Worm (Caenorhabditis elegans) whole organism, mixed stage, embryonic: ENCODE data around the gene F23H11.5.

Experiments used
- M03D4.4 ChIP-seq: sonication (generic microtip); optimal IDR thresholded peaks from 2 replicates; lab custom pipeline; 2017; ENCODE audit warnings: mild to moderate bottlenecking, missing genetic modification characterization, missing compliant biosample characterization
- bed-3 ChIP-seq: fragments of 200-800 bp; sonication (Bioruptor generic); optimal IDR thresholded peaks from 3 replicates; lab custom pipeline; 2018; ENCODE audit warnings: mild to moderate bottlenecking, missing genetic modification characterization, moderate library complexity, missing compliant biosample characterization
- ceh-43 ChIP-seq: fragments of 200-800 bp; sonication (Bioruptor generic); optimal IDR thresholded peaks from 2 replicates; lab custom pipeline; 2018; ENCODE audit warnings: mild to moderate bottlenecking, missing genetic modification characterization, moderate library complexity, missing compliant biosample characterization
- ceh-83 ChIP-seq: fragments of 200-800 bp; sonication (Bioruptor generic); optimal IDR thresholded peaks from 2 replicates; lab custom pipeline; 2018; ENCODE audit warnings: mild to moderate bottlenecking, missing genetic modification characterization, missing compliant biosample characterization
- ces-1 ChIP-seq: fragments of 150-350 bp; optimal IDR thresholded peaks from 2 replicates; lab custom pipeline; 2014; ENCODE audit warnings: missing biosample characterization, missing genetic modification reagents, missing genetic modification characterization
- cnd-1 ChIP-seq: fragments of 200-800 bp; sonication (Bioruptor generic); optimal IDR thresholded peaks from 2 replicates; lab custom pipeline; 2018; ENCODE audit warnings: mild to moderate bottlenecking, missing genetic modification characterization, missing compliant biosample characterization
- drap-1 ChIP-seq: fragments of 200-800 bp; sonication (Bioruptor generic); optimal IDR thresholded peaks from 3 replicates; lab custom pipeline; 2018; ENCODE audit warnings: mild to moderate bottlenecking, missing genetic modification characterization, missing compliant biosample characterization
- elt-3 ChIP-seq: fragments of 150-350 bp; optimal IDR thresholded peaks from 2 replicates; lab custom pipeline; 2014; ENCODE audit warnings: missing biosample characterization, missing genetic modification characterization
- flh-1 ChIP-seq: fragments of 200-800 bp; sonication (Bioruptor generic); optimal IDR thresholded peaks from 2 replicates; lab custom pipeline; 2018; ENCODE audit warnings: mild to moderate bottlenecking, missing genetic modification characterization, moderate library complexity, missing compliant biosample characterization
- ham-2 ChIP-seq: fragments of 200-800 bp; sonication (Bioruptor generic); optimal IDR thresholded peaks from 2 replicates; lab custom pipeline; 2018; ENCODE audit warnings: mild to moderate bottlenecking, missing genetic modification characterization, missing compliant biosample characterization
- lin-13 ChIP-seq: fragments of 150-350 bp; optimal IDR thresholded peaks from 2 replicates; lab custom pipeline; 2014; ENCODE audit warnings: missing biosample characterization, missing genetic modification characterization
- lin-32 ChIP-seq: fragments of 200-800 bp; sonication (Bioruptor generic); optimal IDR thresholded peaks from 2 replicates; lab custom pipeline; 2018; ENCODE audit warnings: mild to moderate bottlenecking, missing genetic modification characterization, missing compliant biosample characterization
- mab-5 ChIP-seq: fragments of 150-350 bp; optimal IDR thresholded peaks from 2 replicates; lab custom pipeline; 2014; ENCODE audit warnings: missing biosample characterization, missing genetic modification characterization
- mep-1 ChIP-seq: fragments of 150-350 bp; optimal IDR thresholded peaks from 2 replicates; lab custom pipeline; 2017; ENCODE audit warnings: missing biosample characterization, missing genetic modification reagents, missing genetic modification characterization, inconsistent platforms
- mls-2 ChIP-seq: sonication (generic microtip); optimal IDR thresholded peaks from 2 replicates; lab custom pipeline; 2016; ENCODE audit warnings: mild to moderate bottlenecking, missing genetic modification characterization, moderate library complexity, missing compliant biosample characterization
- nhr-12 ChIP-seq: fragments of 150-350 bp; optimal IDR thresholded peaks from 2 replicates; lab custom pipeline; 2014; ENCODE audit warnings: missing biosample characterization, missing genetic modification characterization
- nhr-2 ChIP-seq: fragments of 150-350 bp; optimal IDR thresholded peaks from 2 replicates; lab custom pipeline; 2014; ENCODE audit warnings: missing biosample characterization, missing genetic modification characterization
- nhr-237 ChIP-seq: fragments of 150-350 bp; optimal IDR thresholded peaks from 2 replicates; lab custom pipeline; 2014; ENCODE audit warnings: missing biosample characterization, missing genetic modification characterization
- nhr-28 ChIP-seq: fragments of 150-350 bp; optimal IDR thresholded peaks from 2 replicates; lab custom pipeline; 2014; ENCODE audit warnings: missing biosample characterization, missing genetic modification characterization
- nhr-76 ChIP-seq: sonication (generic microtip); optimal IDR thresholded peaks from 2 replicates; lab custom pipeline; 2017; ENCODE audit warnings: missing biosample characterization, missing genetic modification characterization
- pha-4 ChIP-seq: fragments of 150-350 bp; optimal IDR thresholded peaks from 2 replicates; lab custom pipeline; 2018; ENCODE audit warnings: missing biosample characterization, missing genetic modification reagents, missing genetic modification characterization
- sem-2 ChIP-seq: fragments of 200-800 bp; sonication (Bioruptor generic); optimal IDR thresholded peaks from 2 replicates; lab custom pipeline; 2018; ENCODE audit warnings: mild to moderate bottlenecking, missing genetic modification characterization, missing compliant biosample characterization
- snpc-4 ChIP-seq: fragments of 150-350 bp; optimal IDR thresholded peaks from 2 replicates; lab custom pipeline; 2014; ENCODE audit warnings: missing biosample characterization, missing genetic modification characterization
- sptf-1 ChIP-seq: sonication (generic microtip); optimal IDR thresholded peaks from 2 replicates; lab custom pipeline; 2017; ENCODE audit warnings: mild to moderate bottlenecking, missing genetic modification characterization, moderate library complexity, missing compliant biosample characterization
- tbx-8 ChIP-seq: fragments of 200-800 bp; sonication (Bioruptor generic); optimal IDR thresholded peaks from 2 replicates; lab custom pipeline; 2018; ENCODE audit warnings: mild to moderate bottlenecking, missing genetic modification characterization, moderate library complexity, missing compliant biosample characterization
- unc-120 ChIP-seq: sonication (generic microtip); optimal IDR thresholded peaks from 2 replicates; lab custom pipeline; 2017; ENCODE audit warnings: missing genetic modification characterization, missing compliant biosample characterization; ENCODE audit not compliant: poor library complexity, severe bottlenecking
- unc-39 ChIP-seq: fragments of 150-350 bp; optimal IDR thresholded peaks from 2 replicates; lab custom pipeline; 2014; ENCODE audit warnings: missing biosample characterization, missing genetic modification characterization
- unc-62 ChIP-seq: fragments of 150-350 bp; optimal IDR thresholded peaks from 2 replicates; lab custom pipeline; 2014; ENCODE audit warnings: missing biosample characterization, missing genetic modification reagents, missing genetic modification characterization
- zip-8 ChIP-seq: fragments of 150-350 bp; optimal IDR thresholded peaks from 2 replicates; lab custom pipeline; 2014; ENCODE audit warnings: missing biosample characterization, missing genetic modification characterization
- ztf-11 ChIP-seq: fragments of 150-350 bp; optimal IDR thresholded peaks from 2 replicates; lab custom pipeline; 2014; ENCODE audit warnings: missing biosample characterization, missing genetic modification characterization

Gene F23H11.5

ce11 chrIII:883595-883994 lies 26.8 kb downstream of the F23H11.5 start:
- TF ChIP-seq lin-32 (GFP tag; lab: Kevin White, UChicago): no peak
- TF ChIP-seq mep-1: no peak
- TF ChIP-seq nhr-2 (tag; lab: Kevin White, UChicago): no peak
- no peak for TF ChIP-seq bed-3 (GFP tag; lab: Kevin White, UChicago)
- no peak for TF ChIP-seq nhr-28
- TF ChIP-seq nhr-12: no peak
- no peak for TF ChIP-seq ceh-83 (GFP tag; lab: Kevin White, UChicago)
- TF ChIP-seq lin-13 (tag; lab: Kevin White, UChicago): no peak
- no peak for TF ChIP-seq tbx-8 (GFP tag; lab: Kevin White, UChicago)
- TF ChIP-seq, all 35 proteins: peak for 0

DNA sequence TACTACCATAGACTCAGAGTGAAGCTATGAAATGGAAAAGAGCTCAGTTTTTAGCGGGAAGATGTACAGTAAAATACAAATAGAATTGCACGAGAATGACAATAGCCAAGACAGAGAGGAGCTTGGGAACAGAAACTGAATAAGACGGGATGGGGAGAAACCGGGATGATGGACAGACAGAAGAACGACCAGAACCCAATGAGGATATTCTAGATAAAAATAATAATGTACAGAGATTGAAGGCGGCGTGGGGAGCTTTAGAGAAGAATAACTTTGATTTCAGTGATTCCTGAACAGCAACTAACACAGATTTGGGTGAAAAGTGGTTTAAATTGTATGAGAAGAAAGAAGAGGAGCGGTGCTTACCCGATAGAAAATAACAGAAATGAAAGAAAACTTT lies 28.9 kb downstream of the F23H11.5 start:
- TF ChIP-seq drap-1: no peak
- TF ChIP-seq pha-4 (tag; lab: Kevin White, UChicago): no peak
- no peak for TF ChIP-seq sem-2 (GFP tag; lab: Kevin White, UChicago)
- TF ChIP-seq mab-5 (tag; lab: Kevin White, UChicago): no peak
- no peak for TF ChIP-seq tbx-8 (GFP tag; lab: Kevin White, UChicago)
- TF ChIP-seq ceh-43 (GFP tag; lab: Kevin White, UChicago): no peak
- TF ChIP-seq elt-3 (tag; lab: Kevin White, UChicago): no peak
- TF ChIP-seq ham-2 (GFP tag; lab: Kevin White, UChicago): no peak
- TF ChIP-seq sptf-1 (tag; lab: Kevin White, UChicago): no peak
- no peak for TF ChIP-seq M03D4.4
- no peak for TF ChIP-seq nhr-28
- TF ChIP-seq snpc-4 (tag; lab: Kevin White, UChicago): no peak
- TF ChIP-seq bed-3 (GFP tag; lab: Kevin White, UChicago): no peak
- TF ChIP-seq lin-32 (GFP tag; lab: Kevin White, UChicago): no peak
- TF ChIP-seq mep-1: no peak
- TF ChIP-seq ces-1: no peak
- TF ChIP-seq flh-1 (GFP tag; lab: Kevin White, UChicago): no peak
- TF ChIP-seq nhr-2 (tag; lab: Kevin White, UChicago): no peak
- TF ChIP-seq unc-120 (tag; lab: Kevin White, UChicago): no peak

- TF ChIP-seq mab-5 (tag; lab: Kevin White, UChicago): no peak
These were observed 29.6 kb downstream of the F23H11.5 start for ce11 chrIII:880840-881239.

ce11 chrIII:879634-880033 lies 30.8 kb downstream of the F23H11.5 start, which contains the start of the genes T24C4.5 and ucr-2.3:
Gene T24C4.5 (minus strand): TSS chrIII:879734.
Gene ucr-2.3 (plus strand): TSS chrIII:879860.
- no peak for TF ChIP-seq zip-8
- TF ChIP-seq sptf-1 (tag; lab: Kevin White, UChicago): no peak
- TF ChIP-seq ceh-83 (GFP tag; lab: Kevin White, UChicago): no peak
- TF ChIP-seq flh-1 (GFP tag; lab: Kevin White, UChicago): no peak
- TF ChIP-seq elt-3 (tag; lab: Kevin White, UChicago): no peak
- no peak for TF ChIP-seq lin-13 (tag; lab: Kevin White, UChicago)
- no peak for TF ChIP-seq mep-1
- no peak for TF ChIP-seq ztf-11 (tag; lab: Kevin White, UChicago)
- TF ChIP-seq cnd-1 (tag; lab: Kevin White, UChicago): no peak
- TF ChIP-seq nhr-2 (tag; lab: Kevin White, UChicago): no peak
- TF ChIP-seq unc-62 (GFP tag; lab: Kevin White, UChicago): no peak
- no peak for TF ChIP-seq nhr-76 (tag; lab: Kevin White, UChicago)

DNA sequence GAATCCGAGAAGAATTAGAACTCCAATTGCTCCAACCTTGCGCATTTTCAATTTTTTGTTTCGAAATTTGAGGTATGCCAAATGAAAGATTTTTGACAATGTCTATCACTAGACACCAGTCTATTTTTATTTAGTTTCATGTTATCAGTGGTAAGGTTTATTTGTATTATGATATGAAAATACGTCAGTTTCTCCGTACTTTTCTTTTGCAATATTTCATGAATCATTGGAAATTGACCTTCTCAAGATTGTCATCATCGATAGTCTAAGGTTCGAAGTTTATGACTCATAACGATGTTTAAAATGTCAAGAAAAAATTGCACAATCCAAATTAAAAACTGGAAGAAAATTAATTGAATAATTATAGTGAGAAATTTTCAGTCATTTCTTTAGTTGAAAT lies 37.0 kb downstream of the F23H11.5 start, which contains the start of gene clc-19:
TSS of gene clc-19 (minus strand) at position 135 of the 400 bp plus-strand sequence.
- TF ChIP-seq mab-5 (tag; lab: Kevin White, UChicago) (no peak), ces-1 (no peak), nhr-237 (no peak), M03D4.4 (no peak), unc-120 (tag; lab: Kevin White, UChicago) (no peak), lin-13 (tag; lab: Kevin White, UChicago) (no peak), unc-62 (GFP tag; lab: Kevin White, UChicago) (no peak), flh-1 (GFP tag; lab: Kevin White, UChicago) (no peak), lin-32 (GFP tag; lab: Kevin White, UChicago) (no peak), elt-3 (tag; lab: Kevin White, UChicago) (no peak), unc-39 (tag; lab: Kevin White, UChicago) (no peak), sptf-1 (tag; lab: Kevin White, UChicago) (no peak), nhr-76 (tag; lab: Kevin White, UChicago) (no peak), sem-2 (GFP tag; lab: Kevin White, UChicago) (no peak), mls-2 (tag; lab: Kevin White, UChicago) (no peak)
- TF ChIP-seq, all 35 proteins: peak for 0
